Worm (Caenorhabditis elegans) whole organism, L1 larva: Measurements from ENCODE around the gene comt-1.

Experiments used
- F16B12.6 ChIP-seq: fragments of 150-350 bp; optimal IDR thresholded peaks from 2 replicates; lab custom pipeline; 2014; ENCODE audit warnings: missing biosample characterization, missing genetic modification characterization
- alr-1 ChIP-seq: fragments of 200-800 bp; sonication (Bioruptor generic); optimal IDR thresholded peaks from 2 replicates; lab custom pipeline; 2018; ENCODE audit warnings: borderline replicate concordance, mild to moderate bottlenecking, missing genetic modification characterization, missing compliant biosample characterization
- aly-2 ChIP-seq: fragments of 150-350 bp; optimal IDR thresholded peaks from 2 replicates; lab custom pipeline; 2014; ENCODE audit warnings: missing biosample characterization, missing genetic modification characterization
- blmp-1 ChIP-seq: fragments of 150-350 bp; optimal IDR thresholded peaks from 2 replicates; lab custom pipeline; 2014; ENCODE audit warnings: missing biosample characterization, missing genetic modification characterization
- ceh-8 ChIP-seq: fragments of 200-800 bp; sonication (Bioruptor generic); optimal IDR thresholded peaks from 2 replicates; lab custom pipeline; 2018; ENCODE audit warnings: mild to moderate bottlenecking, missing genetic modification characterization, moderate library complexity, missing compliant biosample characterization
- ceh-82 ChIP-seq, 3 experiments: fragments of 150-350 bp in 1 of 3; sonication (generic microtip) in 2 of 3; optimal IDR thresholded peaks; 2 replicates each; lab custom pipeline; 2014 to 2017; ENCODE audit warnings: missing biosample characterization in 3 of 3, missing genetic modification characterization in 3 of 3
- ces-1 ChIP-seq: fragments of 150-350 bp; optimal IDR thresholded peaks from 2 replicates; lab custom pipeline; 2014; ENCODE audit warnings: missing biosample characterization, missing genetic modification reagents, missing genetic modification characterization
- dpl-1 ChIP-seq, 3 experiments: fragments of 150-350 bp in 2 of 3; sonication (generic microtip) in 1 of 3; optimal IDR thresholded peaks; 2 replicates each; lab custom pipeline; 2014 to 2017; ENCODE audit warnings: missing biosample characterization in 3 of 3, missing genetic modification characterization in 3 of 3, missing genetic modification reagents in 3 of 3
- dsc-1 ChIP-seq: sonication (generic microtip); optimal IDR thresholded peaks from 2 replicates; lab custom pipeline; 2016; ENCODE audit warnings: mild to moderate bottlenecking, missing genetic modification characterization, missing compliant biosample characterization
- efl-1 ChIP-seq, 4 experiments: fragments of 150-350 bp; optimal IDR thresholded peaks in 3 of 4; peaks in 1 of 4; 1 replicate in 1 of 4; 2 replicates in 3 of 4; lab custom pipeline; 2014; ENCODE audit warnings: missing biosample characterization in 2 of 4, missing genetic modification characterization in 2 of 4, missing genetic modification reagents in 2 of 4
- egl-27 ChIP-seq, 2 experiments: fragments of 150-350 bp in 1 of 2; sonication (generic microtip); optimal IDR thresholded peaks; 3 replicates each; lab custom pipeline; 2017 to 2018; ENCODE audit warnings: missing biosample characterization in 2 of 2, missing genetic modification characterization in 2 of 2, missing genetic modification reagents in 2 of 2
- fkh-10 ChIP-seq: sonication (generic microtip); optimal IDR thresholded peaks from 2 replicates; lab custom pipeline; 2017; ENCODE audit warnings: missing biosample characterization, missing genetic modification reagents, missing genetic modification characterization
- fkh-4 ChIP-seq: sonication (generic microtip); optimal IDR thresholded peaks from 2 replicates; lab custom pipeline; 2016; ENCODE audit warnings: missing compliant biosample characterization, missing genetic modification characterization, borderline replicate concordance
- fkh-8 ChIP-seq: sonication (generic microtip); optimal IDR thresholded peaks from 2 replicates; lab custom pipeline; 2016; ENCODE audit warnings: mild to moderate bottlenecking, missing genetic modification characterization, missing compliant biosample characterization
- grh-1 ChIP-seq: fragments of 200-800 bp; sonication (Bioruptor generic); IDR thresholded peaks from 2 replicates; pipeline ENCODE4 v1.3.6; 2022; ENCODE audit warnings: missing genetic modification reagents, missing genetic modification characterization, missing compliant biosample characterization
- hlh-17 ChIP-seq: fragments of 200-800 bp; sonication (Bioruptor generic); optimal IDR thresholded peaks from 2 replicates; lab custom pipeline; 2018; ENCODE audit warnings: missing genetic modification characterization, mild to moderate bottlenecking, missing compliant biosample characterization, moderate library complexity, borderline replicate concordance
- hpl-2 ChIP-seq: fragments of 150-350 bp; optimal IDR thresholded peaks from 2 replicates; lab custom pipeline; 2014; ENCODE audit warnings: missing biosample characterization, missing genetic modification reagents, missing genetic modification characterization
- irx-1 ChIP-seq: sonication (generic microtip); optimal IDR thresholded peaks from 2 replicates; lab custom pipeline; 2016; ENCODE audit warnings: missing genetic modification characterization, missing compliant biosample characterization
- isw-1 ChIP-seq: fragments of 200-800 bp; sonication (Bioruptor generic); IDR thresholded peaks from 2 replicates; pipeline ENCODE4 v1.3.6; 2022; ENCODE audit warnings: missing genetic modification characterization, missing compliant biosample characterization
- lin-15B ChIP-seq: fragments of 150-350 bp; sonication (generic microtip); optimal IDR thresholded peaks from 3 replicates; lab custom pipeline; 2014; ENCODE audit warnings: missing biosample characterization, missing genetic modification characterization
- lin-35 ChIP-seq, 2 experiments: fragments of 150-350 bp; optimal IDR thresholded peaks; 2 replicates each; lab custom pipeline; 2014; ENCODE audit warnings: missing biosample characterization in 2 of 2, missing genetic modification characterization in 2 of 2, missing genetic modification reagents in 2 of 2
- lir-3 ChIP-seq: sonication (generic microtip); optimal IDR thresholded peaks from 2 replicates; lab custom pipeline; 2016; ENCODE audit warnings: mild to moderate bottlenecking, missing genetic modification characterization, moderate library complexity, missing compliant biosample characterization; ENCODE audit not compliant: poor library complexity
- mab-9 ChIP-seq: fragments of 200-800 bp; sonication (Bioruptor generic); IDR thresholded peaks from 2 replicates; pipeline ENCODE4 v1.3.6; 2022; ENCODE audit warnings: missing genetic modification reagents, missing genetic modification characterization, missing compliant biosample characterization
- mdl-1 ChIP-seq, 2 experiments: fragments of 150-350 bp; optimal IDR thresholded peaks; 2 replicates each; lab custom pipeline; 2014 to 2017; ENCODE audit warnings: missing biosample characterization in 2 of 2, missing genetic modification characterization in 2 of 2, inconsistent platforms in 1 of 2
- mef-2 ChIP-seq: fragments of 150-350 bp; optimal IDR thresholded peaks from 2 replicates; lab custom pipeline; 2014; ENCODE audit warnings: missing biosample characterization, missing genetic modification characterization
- mep-1 ChIP-seq: fragments of 150-350 bp; optimal IDR thresholded peaks from 2 replicates; lab custom pipeline; 2014; ENCODE audit warnings: missing biosample characterization, missing genetic modification characterization
- nhr-11 ChIP-seq: fragments of 150-350 bp; optimal IDR thresholded peaks from 2 replicates; lab custom pipeline; 2014; ENCODE audit warnings: missing biosample characterization, missing genetic modification characterization
- nhr-20 ChIP-seq: sonication (generic microtip); optimal IDR thresholded peaks from 2 replicates; lab custom pipeline; 2016; ENCODE audit warnings: mild to moderate bottlenecking, missing genetic modification characterization, missing compliant biosample characterization
- nhr-47 ChIP-seq: sonication (generic microtip); optimal IDR thresholded peaks from 2 replicates; lab custom pipeline; 2016; ENCODE audit warnings: mild to moderate bottlenecking, missing genetic modification characterization, moderate library complexity, missing compliant biosample characterization
- nhr-71 ChIP-seq: sonication (generic microtip); optimal IDR thresholded peaks from 2 replicates; lab custom pipeline; 2016; ENCODE audit warnings: mild to moderate bottlenecking, missing genetic modification characterization, moderate library complexity, missing compliant biosample characterization
- nhr-77 ChIP-seq: fragments of 150-350 bp; optimal IDR thresholded peaks from 2 replicates; lab custom pipeline; 2014; ENCODE audit warnings: missing biosample characterization, missing genetic modification characterization
- pqm-1 ChIP-seq: sonication (generic microtip); optimal IDR thresholded peaks from 3 replicates; lab custom pipeline; 2017; ENCODE audit warnings: missing biosample characterization, missing genetic modification characterization
- rnt-1 ChIP-seq: sonication (generic microtip); optimal IDR thresholded peaks from 2 replicates; lab custom pipeline; 2016; ENCODE audit warnings: mild to moderate bottlenecking, missing genetic modification characterization, moderate library complexity, missing compliant biosample characterization
- snpc-4 ChIP-seq: fragments of 150-350 bp; optimal IDR thresholded peaks from 2 replicates; lab custom pipeline; 2014; ENCODE audit warnings: missing biosample characterization, missing genetic modification characterization
- snu-23 ChIP-seq: sonication (generic microtip); optimal IDR thresholded peaks from 2 replicates; lab custom pipeline; 2016; ENCODE audit warnings: missing genetic modification characterization, missing compliant biosample characterization
- swsn-7 ChIP-seq: sonication (generic microtip); optimal IDR thresholded peaks from 2 replicates; lab custom pipeline; 2016; ENCODE audit warnings: missing genetic modification characterization, missing compliant biosample characterization
- tlp-1 ChIP-seq: fragments of 150-350 bp; optimal IDR thresholded peaks from 2 replicates; lab custom pipeline; 2014; ENCODE audit warnings: missing biosample characterization, missing genetic modification characterization
- unc-62 ChIP-seq: fragments of 150-350 bp; optimal IDR thresholded peaks from 2 replicates; lab custom pipeline; 2014; ENCODE audit warnings: missing biosample characterization, missing genetic modification reagents, missing genetic modification characterization
- unc-86 ChIP-seq: sonication (generic microtip); optimal IDR thresholded peaks from 2 replicates; lab custom pipeline; 2016; ENCODE audit warnings: missing genetic modification characterization, missing compliant biosample characterization

The comt-1 gene

DNA sequence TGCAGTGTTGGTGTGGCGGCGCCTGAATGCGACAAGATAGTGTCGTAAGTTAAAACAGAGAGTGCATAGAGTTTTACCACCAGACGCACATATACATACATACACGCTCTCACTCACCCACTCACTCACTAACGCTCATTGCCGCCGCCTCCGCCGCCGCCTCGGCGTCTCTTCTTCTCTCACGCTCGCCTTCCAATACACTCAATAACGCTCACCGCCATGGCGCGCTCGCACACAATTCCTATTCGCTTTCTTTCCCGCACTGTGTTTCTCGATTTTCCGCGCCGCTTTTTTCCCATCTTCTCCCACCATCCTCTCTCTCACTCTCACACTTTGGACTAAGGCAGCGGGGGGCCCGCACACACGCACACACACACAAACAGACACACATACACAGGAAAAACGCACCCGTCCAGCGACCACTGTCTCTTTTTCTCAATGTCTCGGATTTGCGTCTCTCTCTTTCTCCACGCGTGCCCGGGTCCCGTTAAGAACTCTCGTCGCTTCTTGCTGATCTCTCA lies 9.8 kb downstream of the comt-1 start, which contains the start of gene kin-29 (continued):
- peak; percentile 89 for TF ChIP-seq fkh-10 (GFP tag; lab: Kevin White, UChicago)
- TF ChIP-seq ceh-82 (tag; optimal IDR thresholded peaks at IDR 0.05; lab: Kevin White, UChicago): peak; percentile 42 to 90 (median 46)
- TF ChIP-seq egl-27 (tag; optimal IDR thresholded peaks at IDR 0.05; lab: Kevin White, UChicago): peak; percentile 26 to 45
- TF ChIP-seq fkh-4 (tag; lab: Kevin White, UChicago): no peak
- no peak for TF ChIP-seq pqm-1
- TF ChIP-seq blmp-1: peak; percentile 82
- TF ChIP-seq hlh-17: no peak
- TF ChIP-seq ces-1: no peak
- TF ChIP-seq nhr-11: no peak
- peak; percentile 95 for TF ChIP-seq fkh-8 (tag; lab: Kevin White, UChicago)
- peak; percentile 48 to 79 for TF ChIP-seq lin-35 (GFP tag; optimal IDR thresholded peaks at IDR 0.05; lab: Kevin White, UChicago)
- peak; percentile 91 for TF ChIP-seq nhr-71 (tag; lab: Kevin White, UChicago)
- peak; percentile 11 for TF ChIP-seq lin-15B (tag; lab: Kevin White, UChicago)
- peak in 2 of 3 experiments; percentile 33 to 41 for TF ChIP-seq dpl-1 (GFP tag; optimal IDR thresholded peaks at IDR 0.05; lab: Kevin White, UChicago)
- TF ChIP-seq lir-3 (tag; lab: Kevin White, UChicago): peak; percentile 23
- TF ChIP-seq mef-2 (tag; lab: Kevin White, UChicago): peak; percentile 32
- TF ChIP-seq swsn-7 (tag; lab: Kevin White, UChicago): peak; percentile 92
- no peak for TF ChIP-seq unc-62 (GFP tag; lab: Kevin White, UChicago)
- no peak for TF ChIP-seq F16B12.6
- TF ChIP-seq tlp-1: no peak
- TF ChIP-seq ceh-8 (GFP tag; lab: Kevin White, UChicago): peak; percentile 35
- peak; percentile 91 for TF ChIP-seq nhr-20
- TF ChIP-seq mab-9 (GFP tag; lab: Robert Waterston, UW): 0 out of 2 replicates have a peak, but pooled peaks have one; percentile 50
- peak; percentile 87 for TF ChIP-seq dsc-1 (tag; lab: Kevin White, UChicago)
- TF ChIP-seq mep-1: peak; percentile 78
- TF ChIP-seq snpc-4 (tag; lab: Kevin White, UChicago): peak; percentile 18
- no peak for TF ChIP-seq aly-2 (tag; lab: Kevin White, UChicago)
- no peak for TF ChIP-seq alr-1 (tag; lab: Kevin White, UChicago)
- TF ChIP-seq unc-86 (tag; lab: Kevin White, UChicago): peak; percentile 86
- peak in 1 of 2 experiments; percentile 84 for TF ChIP-seq mdl-1 (tag; optimal IDR thresholded peaks at IDR 0.05; lab: Kevin White, UChicago)
- TF ChIP-seq grh-1 (GFP tag; lab: Robert Waterston, UW): 0 out of 2 replicates have a peak, but pooled peaks have one; percentile 27

DNA sequence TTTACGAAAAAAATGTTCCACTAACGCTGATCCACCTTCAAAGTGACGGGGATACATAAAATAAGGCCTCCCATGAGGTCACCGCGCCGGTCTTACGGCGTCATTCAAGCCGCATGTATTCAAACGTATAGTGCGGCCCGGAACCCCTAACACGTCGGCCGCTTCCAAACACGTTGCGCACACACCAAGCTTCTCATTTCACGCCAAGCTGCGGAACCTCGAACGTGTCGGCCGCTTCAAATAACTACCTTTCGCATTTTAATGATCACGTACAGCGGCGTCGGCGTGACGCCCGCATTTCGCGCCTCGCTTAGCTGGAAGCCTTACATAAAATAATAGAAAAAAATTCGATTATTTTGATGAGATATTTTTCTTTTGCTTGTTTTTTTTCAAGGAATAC lies 18.8 kb downstream of the comt-1 start:
- peak; percentile 16 for TF ChIP-seq rnt-1 (tag; lab: Kevin White, UChicago)
- no peak for TF ChIP-seq F16B12.6
- no peak for TF ChIP-seq irx-1 (tag; lab: Kevin White, UChicago)
- TF ChIP-seq mef-2 (tag; lab: Kevin White, UChicago): no peak
- peak; percentile 10 for TF ChIP-seq dsc-1 (tag; lab: Kevin White, UChicago)
- TF ChIP-seq hpl-2 (GFP tag; lab: Kevin White, UChicago): no peak
- TF ChIP-seq isw-1 (GFP tag; lab: Robert Waterston, UW): no peak
- TF ChIP-seq tlp-1: no peak
- TF ChIP-seq nhr-77: no peak
- TF ChIP-seq nhr-47 (tag; lab: Kevin White, UChicago): peak; percentile 1
- no peak for TF ChIP-seq efl-1 (optimal IDR thresholded peaks at IDR 0.05; lab: Kevin White, UChicago)
- TF ChIP-seq efl-1 (GFP tag; optimal IDR thresholded peaks at IDR 0.05 in 1 of 2; lab: Kevin White, UChicago): peak in 1 of 2 experiments; percentile 12
- peak; percentile 94 for TF ChIP-seq snpc-4 (tag; lab: Kevin White, UChicago)
- no peak for TF ChIP-seq snu-23
- TF ChIP-seq nhr-71 (tag; lab: Kevin White, UChicago): peak; percentile 14
